Fruit fly (Drosophila melanogaster) Kc167 (cell line): ENCODE results near the gene Lcp65Aa.

Experiments used
- Myc ChIP-seq: fragments of >200 bp; optimal IDR thresholded peaks from 2 replicates; lab custom pipeline; 2017; ENCODE audit warnings: missing external identifiers
- Sin3A ChIP-seq: fragments of >200 bp; optimal IDR thresholded peaks from 2 replicates; lab custom pipeline; 2018; ENCODE audit warnings: missing external identifiers
- h ChIP-seq: fragments of >200 bp; optimal IDR thresholded peaks from 3 replicates; lab custom pipeline; 2018; ENCODE audit warnings: missing external identifiers
- insv ChIP-seq: fragments of >200 bp; optimal IDR thresholded peaks from 3 replicates; lab custom pipeline; 2018; ENCODE audit warnings: missing external identifiers
- psq ChIP-seq: fragments of >200 bp; optimal IDR thresholded peaks from 2 replicates; lab custom pipeline; 2017; ENCODE audit warnings: missing external identifiers
- ttk ChIP-seq: sonication (Bioruptor generic); optimal IDR thresholded peaks from 2 replicates; lab custom pipeline; 2017; ENCODE audit warnings: missing external identifiers

Gene Lcp65Aa

DNA sequence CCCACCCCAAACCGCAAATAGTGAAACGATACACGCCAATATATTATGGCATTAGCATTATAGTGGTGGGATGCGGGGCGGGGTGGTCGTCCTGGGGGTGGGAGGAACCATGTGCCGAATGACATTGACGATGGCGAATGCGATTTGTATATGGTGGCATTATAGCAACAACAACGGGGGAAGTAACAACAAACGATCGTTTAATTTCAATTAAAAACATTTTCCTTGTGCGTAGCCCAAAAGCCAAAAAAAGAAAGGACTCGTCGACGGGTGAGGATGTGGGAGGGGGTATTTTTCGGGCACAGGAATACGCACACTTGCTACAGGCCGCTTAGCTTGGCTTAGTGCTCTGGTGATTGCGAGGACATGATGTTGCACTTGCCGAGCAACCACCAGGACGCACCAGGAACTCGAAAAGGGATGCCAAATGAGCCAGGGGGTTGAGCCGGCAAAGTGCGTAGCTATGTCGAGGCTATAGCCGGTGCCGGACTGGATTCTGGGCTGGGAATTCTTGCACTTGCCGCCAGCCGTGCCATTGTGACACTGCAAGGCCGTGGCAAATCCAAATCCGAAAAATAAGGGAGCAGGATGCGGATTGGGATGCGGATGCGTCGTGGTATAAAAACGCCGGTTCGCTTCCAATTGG is 11.5 kb downstream of the Lcp65Aa start, which contains the start of gene Prdm13:
Prdm13 (plus strand) TSS at position 645 of the 646 bp plus-strand sequence.
- no peak for TF ChIP-seq psq (lab: Kevin White, UChicago)
- TF ChIP-seq Myc = no peak
- no peak for TF ChIP-seq insv
- no peak for TF ChIP-seq ttk (lab: Kevin White, UChicago)
- no peak for TF ChIP-seq Sin3A (lab: Kevin White, UChicago)
- TF ChIP-seq h (lab: Kevin White, UChicago) = no peak

DNA sequence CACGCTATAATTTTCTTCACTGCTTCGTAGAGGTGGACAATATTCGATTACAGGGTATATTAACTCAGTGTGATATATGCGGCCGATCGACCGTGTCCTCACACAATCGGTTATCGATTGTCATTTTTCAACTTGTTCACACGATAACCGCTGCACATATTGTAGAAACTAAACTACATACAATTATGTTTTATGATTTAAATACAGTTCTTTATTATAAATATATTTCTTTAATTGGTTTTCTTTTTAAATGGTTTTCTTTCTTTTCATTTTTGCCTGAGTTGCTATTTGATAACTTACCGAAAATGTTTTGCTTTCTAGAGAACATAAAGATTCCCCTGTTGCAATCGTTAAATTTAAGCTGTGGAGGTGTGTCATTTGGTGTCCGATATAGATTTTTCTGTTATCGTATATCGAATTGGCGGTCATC is 22.7 kb downstream of the Lcp65Aa start, which contains the start of the genes fmt and CG7376:
fmt (minus strand) TSS at position 55 of the 430 bp plus-strand sequence.
CG7376 (plus strand) TSS at position 423 of the 430 bp plus-strand sequence.
- TF ChIP-seq insv (no peak), psq (lab: Kevin White, UChicago) (no peak)

dm6 chr3L:6181776-6182175 is 30.7 kb downstream of the Lcp65Aa start, which contains the start of gene CG10274:
Gene CG10274, minus strand, starts transcription at chr3L:6181829.
- no peak for TF ChIP-seq Sin3A (lab: Kevin White, UChicago)
- TF ChIP-seq h (lab: Kevin White, UChicago) = no peak
- TF ChIP-seq Myc = no peak
- no peak for TF ChIP-seq insv
- no peak for TF ChIP-seq psq (lab: Kevin White, UChicago)
- no peak for TF ChIP-seq ttk (lab: Kevin White, UChicago)

DNA sequence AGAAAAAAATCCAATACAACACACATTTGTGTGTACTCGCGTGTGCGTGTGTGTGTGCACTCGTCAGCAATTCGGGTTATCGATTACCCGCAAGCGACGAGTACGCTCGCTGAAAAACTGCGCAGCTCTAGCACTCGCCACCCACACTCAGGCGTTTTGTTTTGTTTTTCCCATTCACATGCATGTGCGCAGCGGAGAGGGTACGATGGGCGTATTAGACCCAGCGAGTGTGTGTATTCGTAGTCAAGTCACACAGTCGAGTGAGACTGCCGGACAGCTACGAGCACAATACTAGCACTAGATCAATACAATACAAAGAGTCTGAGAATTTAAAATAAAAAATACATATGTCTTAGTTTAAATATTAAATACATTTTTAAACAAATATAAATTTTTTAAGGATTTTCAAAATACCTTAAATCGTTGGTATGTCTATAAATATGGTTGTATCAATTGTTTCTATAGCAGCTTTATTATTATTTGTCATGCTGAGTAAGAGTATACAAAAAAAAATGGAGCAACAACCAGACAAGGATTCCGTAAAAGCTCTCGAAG is 33.9 kb downstream of the Lcp65Aa start, which contains the start of the genes D19B and CG43293:
D19B (minus strand) TSS at position 37 of the 555 bp plus-strand sequence.
CG43293 (plus strand) TSS at position 306 of the 555 bp plus-strand sequence.
- no peak for TF ChIP-seq insv
- TF ChIP-seq Myc = no peak
- TF ChIP-seq psq (lab: Kevin White, UChicago) = no peak

dm6 chr3L:6188995-6189927 is 38.2 kb downstream of the Lcp65Aa start, which contains the start of the genes D19A and CG7386:
Gene D19A, minus strand, starts transcription at chr3L:6189123.
Gene CG7386, plus strand, starts transcription at chr3L:6189745.
- no peak for TF ChIP-seq psq (lab: Kevin White, UChicago)
- TF ChIP-seq insv = no peak
- TF ChIP-seq h (lab: Kevin White, UChicago) = no peak
- no peak for TF ChIP-seq Myc
- TF ChIP-seq Sin3A (lab: Kevin White, UChicago) = no peak
- TF ChIP-seq ttk (lab: Kevin White, UChicago) = no peak

DNA sequence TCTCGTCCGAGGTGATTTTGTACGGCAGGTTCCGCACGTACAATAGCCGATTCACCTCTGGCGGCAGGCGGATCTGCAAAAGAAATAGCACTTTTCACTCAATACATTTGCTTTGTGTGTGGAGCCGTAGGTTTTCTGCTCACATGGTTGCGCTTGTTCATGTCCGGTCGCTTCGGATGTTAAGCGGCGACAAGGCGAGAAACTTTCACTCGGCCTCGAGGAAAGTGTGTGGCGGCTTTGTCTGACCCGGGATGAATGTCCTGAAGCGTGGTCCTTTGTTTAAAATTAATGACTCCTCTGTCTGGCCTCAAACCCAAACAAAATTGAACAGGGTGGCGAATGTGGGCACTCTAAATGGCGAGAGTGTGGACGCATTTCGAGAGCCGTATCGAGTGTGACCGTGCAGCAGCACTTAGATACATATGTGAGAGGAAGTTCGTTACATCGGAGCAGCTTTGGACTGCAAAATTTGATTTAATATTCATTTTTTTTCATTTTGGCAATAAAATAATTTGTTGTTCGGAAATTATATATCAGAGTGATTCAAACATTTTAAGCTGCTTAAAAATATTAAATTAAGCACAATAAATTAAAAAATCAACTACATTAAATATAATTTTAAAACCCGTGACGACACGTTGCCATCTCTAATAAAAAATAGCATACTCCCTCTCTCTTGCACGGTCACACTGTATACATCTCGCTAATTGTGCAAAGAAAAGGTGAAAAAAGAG is 41.9 kb downstream of the Lcp65Aa start, which contains the start of the genes Sf3b6 and Tnpo:
Sf3b6 (minus strand) TSS at position 358 of the 734 bp plus-strand sequence.
Tnpo (plus strand) TSS at position 659 of the 734 bp plus-strand sequence.
- TF ChIP-seq ttk (lab: Kevin White, UChicago) = no peak
- no peak for TF ChIP-seq psq (lab: Kevin White, UChicago)
- no peak for TF ChIP-seq Sin3A (lab: Kevin White, UChicago)
- no peak for TF ChIP-seq h (lab: Kevin White, UChicago)
- TF ChIP-seq insv = no peak
- TF ChIP-seq Myc = no peak

DNA sequence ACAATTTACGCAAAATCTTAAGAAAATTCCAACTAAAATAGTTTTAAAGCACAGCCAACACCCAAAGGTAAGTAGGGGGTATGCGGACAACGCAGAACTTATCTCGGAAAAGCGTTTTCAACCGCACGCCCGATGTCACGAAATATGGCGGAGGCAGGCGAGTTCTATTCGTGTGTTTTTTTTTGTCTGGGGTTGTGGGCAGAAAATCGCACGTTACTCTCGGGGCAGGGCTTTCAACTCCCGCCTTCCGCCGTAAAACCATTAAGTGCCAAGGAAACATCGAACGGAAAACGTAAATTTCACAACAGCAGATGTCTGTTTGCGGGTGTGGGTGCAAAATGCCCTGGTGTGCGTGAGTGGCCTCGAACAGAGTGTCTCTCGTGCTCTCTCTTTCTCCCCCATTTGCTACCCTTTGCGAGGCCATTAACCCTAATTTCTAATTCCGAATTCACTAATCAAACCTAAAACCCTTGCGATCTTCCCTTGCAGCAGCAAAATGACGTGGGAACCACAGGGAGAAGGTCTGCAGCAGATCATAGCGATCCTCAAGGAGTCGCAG is 42.5 kb downstream of the Lcp65Aa start:
- TF ChIP-seq Sin3A (lab: Kevin White, UChicago) (no peak), Myc (no peak), psq (lab: Kevin White, UChicago) (no peak), h (lab: Kevin White, UChicago) (no peak), insv (no peak), ttk (lab: Kevin White, UChicago) (no peak)

DNA sequence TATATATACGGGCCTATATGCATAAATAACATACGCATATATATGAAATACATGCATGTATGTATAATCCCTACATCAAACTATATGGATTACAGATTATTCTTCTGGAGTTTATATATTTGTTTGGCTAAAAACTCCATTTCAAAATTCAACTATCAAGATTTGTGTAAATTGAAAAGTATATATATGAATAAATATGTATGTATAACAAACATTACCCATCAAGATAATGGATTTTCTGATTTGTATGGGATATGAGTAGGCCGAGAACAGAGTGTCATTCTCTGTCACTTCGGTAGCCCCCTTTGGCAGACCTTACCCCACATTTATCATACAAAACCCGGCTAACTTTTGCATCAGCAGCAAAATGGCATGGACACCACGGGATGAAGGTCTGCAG is 49.1 kb downstream of the Lcp65Aa start, which contains the start of gene CG8219:
CG8219 (plus strand) TSS at position 301 of the 400 bp plus-strand sequence.
- TF ChIP-seq insv = no peak
- no peak for TF ChIP-seq Myc
- TF ChIP-seq ttk (lab: Kevin White, UChicago) = no peak
- no peak for TF ChIP-seq Sin3A (lab: Kevin White, UChicago)
- no peak for TF ChIP-seq h (lab: Kevin White, UChicago)
- TF ChIP-seq psq (lab: Kevin White, UChicago) = no peak
